Fruit fly (Drosophila melanogaster): ENCODE results near the gene Spn28B.

DNA sequence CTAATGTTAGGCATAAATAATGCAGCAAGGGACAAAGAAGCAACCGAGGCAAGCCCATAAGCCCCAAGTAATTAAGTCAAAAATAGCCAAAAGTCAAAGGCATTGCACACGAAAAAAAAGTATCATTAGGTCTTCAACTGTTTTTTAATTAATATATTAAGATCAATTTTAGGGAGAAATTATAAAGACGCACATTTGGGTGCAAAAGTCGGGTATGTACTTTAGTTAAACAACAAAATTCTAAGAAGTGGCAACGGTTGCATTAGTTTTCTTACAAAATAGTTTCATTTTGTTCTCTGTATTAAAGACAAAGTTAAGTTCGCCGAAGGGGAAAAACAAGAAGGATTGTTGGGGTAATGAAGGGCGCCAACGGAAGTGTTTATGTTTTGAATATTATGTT lies 15.1 kb upstream of the Spn28B start:
- TF ChIP-seq pan (optimal IDR thresholded peaks at IDR 0.05) (no peak), usp (GFP tag; optimal IDR thresholded peaks at IDR 0.05) (no peak), psq (optimal IDR thresholded peaks at IDR 0.05) (no peak)

Data from whole organism.